Fruit fly (Drosophila melanogaster) S2 (cell line): Measurements from ENCODE around the gene maca.

Experiments
- CG8478 ChIP-seq: fragments of >200 bp; optimal IDR thresholded peaks from 2 replicates; lab custom pipeline; 2018
- CTCF ChIP-seq, 2 experiments: fragments of >200 bp; optimal IDR thresholded peaks; 2 replicates each; lab custom pipeline; 2018

- TF ChIP-seq CG8478 (lab: Kevin White, UChicago) (no peak), CTCF (optimal IDR thresholded peaks at IDR 0.05; lab: Kevin White, UChicago) (no peak)
These were observed 46.6 kb upstream of the maca start for dm6 chr3R:15447791-15448190.
